Fruit fly (Drosophila melanogaster) whole organism, embryonic: ENCODE data around the gene Tbca.

Experiments used
- CG10147 ChIP-seq: fragments of 200-800 bp; sonication (Bioruptor generic); optimal IDR thresholded peaks from 2 replicates; lab custom pipeline; 2019; ENCODE audit warnings: missing biosample characterization, mild to moderate bottlenecking, missing genetic modification characterization, moderate library complexity
- CG10366 ChIP-seq: fragments of 200-800 bp; sonication (Bioruptor generic); IDR thresholded peaks from 2 replicates; pipeline ENCODE4 v1.3.6; 2022; ENCODE audit warnings: missing biosample characterization, missing genetic modification characterization
- CG10959 ChIP-seq: fragments of 200-800 bp; sonication (Bioruptor generic); IDR thresholded peaks from 2 replicates; pipeline ENCODE4 v1.3.6; 2022; ENCODE audit warnings: missing biosample characterization, missing genetic modification characterization
- CG11695 ChIP-seq: fragments of 200-800 bp; sonication (Bioruptor generic); IDR thresholded peaks from 3 replicates; pipeline ENCODE4 v1.3.6; 2022; ENCODE audit warnings: missing biosample characterization, missing genetic modification characterization
- CG12071 ChIP-seq: fragments of 200-800 bp; sonication (Bioruptor generic); optimal IDR thresholded peaks from 3 replicates; lab custom pipeline; 2018; ENCODE audit warnings: missing biosample characterization, mild to moderate bottlenecking, missing genetic modification characterization
- CG12391 ChIP-seq: fragments of 200-800 bp; sonication (Bioruptor generic); optimal IDR thresholded peaks from 3 replicates; lab custom pipeline; 2018; ENCODE audit warnings: missing biosample characterization, mild to moderate bottlenecking, missing genetic modification characterization, moderate library complexity
- CG15601 ChIP-seq: fragments of 200-800 bp; sonication (Bioruptor generic); optimal IDR thresholded peaks from 3 replicates; lab custom pipeline; 2019; ENCODE audit warnings: missing biosample characterization, mild to moderate bottlenecking, missing genetic modification characterization, moderate library complexity
- CG1647 ChIP-seq: fragments of 200-800 bp; sonication (Bioruptor generic); optimal IDR thresholded peaks from 3 replicates; lab custom pipeline; 2016; ENCODE audit warnings: missing biosample characterization, missing genetic modification characterization
- CG17186 ChIP-seq: fragments of 200-800 bp; sonication (Bioruptor generic); optimal IDR thresholded peaks from 3 replicates; lab custom pipeline; 2017; ENCODE audit warnings: missing biosample characterization, missing genetic modification reagents, missing genetic modification characterization
- CG17361 ChIP-seq: fragments of 200-800 bp; sonication (Bioruptor generic); IDR thresholded peaks from 3 replicates; pipeline ENCODE4 v1.3.6; 2022; ENCODE audit warnings: missing biosample characterization, missing genetic modification characterization
- CG17829 ChIP-seq: fragments of 200-800 bp; optimal IDR thresholded peaks from 2 replicates; lab custom pipeline; 2019; ENCODE audit warnings: missing biosample characterization, mild to moderate bottlenecking, missing genetic modification characterization, moderate library complexity
- CG2712 ChIP-seq: fragments of 200-800 bp; optimal IDR thresholded peaks from 3 replicates; lab custom pipeline; 2019; ENCODE audit warnings: missing biosample characterization, mild to moderate bottlenecking, missing genetic modification characterization, moderate library complexity
- CG31441 ChIP-seq: fragments of 200-800 bp; sonication (Bioruptor generic); IDR thresholded peaks from 2 replicates; pipeline ENCODE4 v1.3.6; 2022; ENCODE audit warnings: missing biosample characterization, missing genetic modification characterization
- CG3995 ChIP-seq: fragments of 200-800 bp; sonication (Bioruptor generic); optimal IDR thresholded peaks from 3 replicates; lab custom pipeline; 2016; ENCODE audit warnings: missing biosample characterization, missing genetic modification characterization
- CG4282 ChIP-seq: fragments of 200-800 bp; sonication (Bioruptor generic); optimal IDR thresholded peaks from 2 replicates; lab custom pipeline; 2016; ENCODE audit warnings: missing biosample characterization, missing genetic modification characterization
- CG43689 ChIP-seq: fragments of 200-800 bp; sonication (Bioruptor generic); IDR thresholded peaks from 2 replicates; pipeline ENCODE4 v1.3.6; 2022; ENCODE audit warnings: missing biosample characterization, missing genetic modification characterization
- CG4820 ChIP-seq: fragments of 200-800 bp; sonication (Bioruptor generic); optimal IDR thresholded peaks from 3 replicates; lab custom pipeline; 2016; ENCODE audit warnings: missing biosample characterization, missing genetic modification characterization
- CG7556 ChIP-seq: fragments of 200-800 bp; sonication (Bioruptor generic); optimal IDR thresholded peaks from 2 replicates; lab custom pipeline; 2017; ENCODE audit warnings: missing biosample characterization, mild to moderate bottlenecking, missing genetic modification characterization
- CG8765 ChIP-seq: fragments of 200-800 bp; sonication (Bioruptor generic); IDR thresholded peaks from 2 replicates; pipeline ENCODE4 v1.3.6; 2022; ENCODE audit warnings: missing biosample characterization, missing genetic modification characterization
- CG8944 ChIP-seq: fragments of 200-800 bp; sonication (Bioruptor generic); optimal IDR thresholded peaks from 3 replicates; lab custom pipeline; 2016; ENCODE audit warnings: missing biosample characterization, missing genetic modification characterization
- CG9215 ChIP-seq: fragments of 200-800 bp; sonication (Bioruptor generic); IDR thresholded peaks from 2 replicates; pipeline ENCODE4 v1.3.6; 2022; ENCODE audit warnings: missing biosample characterization, missing genetic modification characterization
- Dek ChIP-seq: fragments of 200-800 bp; sonication (Bioruptor generic); optimal IDR thresholded peaks from 3 replicates; lab custom pipeline; 2019; ENCODE audit warnings: missing biosample characterization, mild to moderate bottlenecking, missing genetic modification characterization, moderate library complexity
- Dfd ChIP-seq, 2 experiments: fragments of >200 bp; optimal IDR thresholded peaks; 2 replicates each; lab custom pipeline; 2017; ENCODE audit warnings: missing biosample characterization in 2 of 2, missing genetic modification characterization in 2 of 2
- Dip3 ChIP-seq: fragments of 200-800 bp; sonication (Bioruptor generic); optimal IDR thresholded peaks from 3 replicates; lab custom pipeline; 2016; ENCODE audit warnings: missing biosample characterization, missing genetic modification characterization
- Dll ChIP-seq: fragments of 200-800 bp; sonication (Bioruptor generic); IDR thresholded peaks from 4 replicates; pipeline ENCODE4 v1.3.6; 2022; ENCODE audit warnings: missing biosample characterization, missing genetic modification characterization; ENCODE audit not compliant: partially characterized antibody
- H15 ChIP-seq: fragments of 200-800 bp; sonication (Bioruptor generic); IDR thresholded peaks from 3 replicates; pipeline ENCODE4 v1.3.6; 2022; ENCODE audit warnings: missing biosample characterization, missing genetic modification characterization
- HLH3B ChIP-seq: fragments of 200-800 bp; sonication (Bioruptor generic); IDR thresholded peaks from 2 replicates; pipeline ENCODE4 v1.3.6; 2022; ENCODE audit warnings: missing biosample characterization, missing genetic modification characterization
- HLH4C ChIP-seq: fragments of 200-800 bp; sonication (Bioruptor generic); IDR thresholded peaks from 3 replicates; pipeline ENCODE4 v1.3.6; 2022; ENCODE audit warnings: missing biosample characterization, missing genetic modification characterization; ENCODE audit not compliant: partially characterized antibody
- Oli ChIP-seq: fragments of 200-800 bp; sonication (Bioruptor generic); optimal IDR thresholded peaks from 2 replicates; lab custom pipeline; 2018; ENCODE audit warnings: missing biosample characterization, mild to moderate bottlenecking, missing genetic modification characterization, moderate library complexity
- Tbp ChIP-seq: fragments of >200 bp; optimal IDR thresholded peaks from 2 replicates; lab custom pipeline; 2018; ENCODE audit warnings: missing biosample characterization, missing genetic modification characterization
- crol ChIP-seq: fragments of 200-800 bp; sonication (Bioruptor generic); IDR thresholded peaks from 2 replicates; pipeline ENCODE4 v1.3.6; 2022; ENCODE audit warnings: missing biosample characterization, missing genetic modification characterization
- dan ChIP-seq: fragments of 200-800 bp; sonication (Bioruptor generic); IDR thresholded peaks from 2 replicates; pipeline ENCODE4 v1.3.6; 2022; ENCODE audit warnings: missing biosample characterization, missing genetic modification characterization
- danr ChIP-seq: fragments of 200-800 bp; sonication (Bioruptor generic); IDR thresholded peaks from 2 replicates; pipeline ENCODE4 v1.3.6; 2022; ENCODE audit warnings: missing biosample characterization, missing genetic modification characterization
- ewg ChIP-seq: fragments of 200-800 bp; sonication (Bioruptor generic); optimal IDR thresholded peaks from 3 replicates; lab custom pipeline; 2017; ENCODE audit warnings: mild to moderate bottlenecking, missing biosample characterization, missing genetic modification reagents, missing genetic modification characterization
- eyg ChIP-seq: fragments of 200-800 bp; sonication (Bioruptor generic); optimal IDR thresholded peaks from 3 replicates; lab custom pipeline; 2016; ENCODE audit warnings: missing biosample characterization, missing genetic modification characterization
- fd3F ChIP-seq: fragments of 200-800 bp; sonication (Bioruptor generic); optimal IDR thresholded peaks from 2 replicates; lab custom pipeline; 2018; ENCODE audit warnings: missing biosample characterization, mild to moderate bottlenecking, missing genetic modification characterization, moderate library complexity
- fd64A ChIP-seq: fragments of 200-800 bp; sonication (Bioruptor generic); optimal IDR thresholded peaks from 3 replicates; lab custom pipeline; 2018; ENCODE audit warnings: missing biosample characterization, mild to moderate bottlenecking, missing genetic modification characterization
- fru ChIP-seq: fragments of >200 bp; optimal IDR thresholded peaks from 2 replicates; lab custom pipeline; 2017
- gcm ChIP-seq: fragments of 200-800 bp; sonication (Bioruptor generic); optimal IDR thresholded peaks from 2 replicates; lab custom pipeline; 2019; ENCODE audit warnings: missing biosample characterization, mild to moderate bottlenecking, missing genetic modification characterization, moderate library complexity
- gsb-n ChIP-seq: fragments of 200-800 bp; sonication (Bioruptor generic); optimal IDR thresholded peaks from 3 replicates; lab custom pipeline; 2018; ENCODE audit warnings: missing biosample characterization, mild to moderate bottlenecking, missing genetic modification characterization
- gt ChIP-seq: fragments of 200-800 bp; sonication (Bioruptor generic); IDR thresholded peaks from 2 replicates; pipeline ENCODE4 v1.3.6; 2022; ENCODE audit warnings: missing biosample characterization, missing genetic modification characterization
- luna ChIP-seq: fragments of 200-800 bp; sonication (Bioruptor generic); optimal IDR thresholded peaks from 2 replicates; lab custom pipeline; 2016; ENCODE audit warnings: missing biosample characterization, missing genetic modification characterization
- nerfin-1 ChIP-seq: fragments of 200-800 bp; sonication (Bioruptor generic); optimal IDR thresholded peaks from 3 replicates; lab custom pipeline; 2019; ENCODE audit warnings: missing biosample characterization, mild to moderate bottlenecking, missing genetic modification characterization, moderate library complexity
- nmo ChIP-seq: fragments of 200-800 bp; sonication (Bioruptor generic); optimal IDR thresholded peaks from 2 replicates; lab custom pipeline; 2018; ENCODE audit warnings: missing biosample characterization, mild to moderate bottlenecking, missing genetic modification characterization, moderate library complexity
- peb ChIP-seq: fragments of 200-800 bp; sonication (Bioruptor generic); IDR thresholded peaks from 2 replicates; pipeline ENCODE4 v1.3.6; 2022; ENCODE audit warnings: missing biosample characterization, missing genetic modification characterization
- run ChIP-seq: fragments of 200-800 bp; sonication (Bioruptor generic); optimal IDR thresholded peaks from 3 replicates; lab custom pipeline; 2018; ENCODE audit warnings: missing biosample characterization, mild to moderate bottlenecking, missing genetic modification characterization
- sim ChIP-seq: fragments of 200-800 bp; sonication (Bioruptor generic); IDR thresholded peaks from 2 replicates; pipeline ENCODE4 v1.3.6; 2022; ENCODE audit warnings: missing biosample characterization, missing genetic modification characterization
- sob ChIP-seq: fragments of 200-800 bp; sonication (Bioruptor generic); IDR thresholded peaks from 2 replicates; pipeline ENCODE4 v1.3.6; 2022; ENCODE audit warnings: missing biosample characterization, missing genetic modification characterization
- tap ChIP-seq: fragments of 200-800 bp; optimal IDR thresholded peaks from 3 replicates; lab custom pipeline; 2019; ENCODE audit warnings: missing biosample characterization, mild to moderate bottlenecking, missing genetic modification characterization, moderate library complexity
- vnd ChIP-seq: fragments of 200-800 bp; sonication (Bioruptor generic); IDR thresholded peaks from 3 replicates; pipeline ENCODE4 v1.3.6; 2022; ENCODE audit warnings: missing biosample characterization, missing genetic modification characterization; ENCODE audit not compliant: partially characterized antibody

The Tbca gene

DNA sequence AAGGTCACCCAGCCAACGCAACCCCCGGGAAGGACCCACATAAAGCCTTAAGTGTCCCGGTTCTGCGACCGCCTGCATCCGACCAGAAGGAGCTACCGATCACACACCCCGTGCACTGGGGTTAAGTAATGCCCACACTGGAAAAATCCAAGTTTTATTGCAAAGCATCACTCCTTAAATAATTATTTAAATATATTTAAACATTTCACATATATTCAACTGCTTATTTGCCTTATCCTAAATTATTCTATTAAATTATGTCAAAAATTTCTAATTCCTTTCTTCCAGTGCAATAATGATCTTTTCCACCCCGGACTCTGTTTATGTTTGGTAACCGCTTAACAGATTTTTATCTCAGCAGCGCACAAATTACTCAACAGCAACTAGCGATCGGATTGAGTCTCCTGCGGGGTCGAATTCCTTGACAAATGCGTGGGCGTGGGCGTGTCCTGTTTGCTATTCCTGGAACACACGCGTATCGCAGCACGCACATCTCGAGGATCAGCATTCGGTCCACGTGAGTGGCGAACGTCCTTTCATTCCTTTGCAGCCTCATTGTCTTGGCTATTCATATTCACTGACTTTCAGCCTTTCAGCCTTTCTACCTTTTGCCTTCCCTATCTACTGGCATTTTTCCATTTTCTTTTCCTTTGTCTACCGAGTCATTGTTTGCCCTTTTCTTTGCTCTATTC lies 38.6 kb upstream of the Tbca start (continued):
- TF ChIP-seq CG1647 (GFP tag; lab: Kevin White, UChicago) (no peak), crol (peak; percentile 32; the same call in 1 of the 2 replicates), nerfin-1 (tag; lab: Kevin White, UChicago) (peak; percentile 36), gcm (GFP tag; lab: Kevin White, UChicago) (peak; percentile 72), CG10959 (GFP tag; lab: Robert Waterston, UW) (peak; percentile 89), Dek (tag; lab: Kevin White, UChicago) (no peak), sim (GFP tag; lab: Robert Waterston, UW) (no peak), fd64A (GFP tag; lab: Kevin White, UChicago) (no peak), CG10366 (GFP tag; lab: Robert Waterston, UW) (peak; percentile 16; the same call in 1 of the 2 replicates), CG31441 (GFP tag; lab: Robert Waterston, UW) (peak; percentile 63), H15 (peak; percentile 18; the same call in 1 of the 3 replicates), HLH3B (GFP tag; lab: Robert Waterston, UW) (0 out of 2 replicates have a peak, but pooled peaks have one; percentile 16), CG17361 (GFP tag; lab: Robert Waterston, UW) (peak; percentile 45; the same call in 1 of the 3 replicates), luna (GFP tag; lab: Kevin White, UChicago) (no peak), CG12071 (GFP tag; lab: Kevin White, UChicago) (no peak), sob (GFP tag; lab: Robert Waterston, UW) (no peak), dan (GFP tag; lab: Robert Waterston, UW) (peak; percentile 71), CG4820 (GFP tag; lab: Kevin White, UChicago) (peak; percentile 42), vnd (GFP tag; lab: Robert Waterston, UW) (no peak), CG8944 (no peak), Tbp (GFP tag; lab: Kevin White, UChicago) (no peak), CG17829 (peak; percentile 79), peb (GFP tag; lab: Robert Waterston, UW) (peak; percentile 40; the same call in 1 of the 2 replicates), CG10147 (no peak), CG9215 (GFP tag; lab: Robert Waterston, UW) (no peak), CG12391 (peak; percentile 69), fd3F (no peak), gsb-n (tag; lab: Kevin White, UChicago) (peak; percentile 51), fru (lab: Kevin White, UChicago) (no peak), nmo (peak; percentile 61), Oli (peak; percentile 27), HLH4C (GFP tag; lab: Robert Waterston, UW) (no peak), CG4282 (GFP tag; lab: Kevin White, UChicago) (no peak), CG3995 (GFP tag; lab: Kevin White, UChicago) (no peak), run (no peak), CG15601 (tag; lab: Kevin White, UChicago) (peak; percentile 24), ewg (GFP tag; lab: Kevin White, UChicago) (no peak), gt (peak; percentile 38; the same call in 1 of the 2 replicates), Dfd (GFP tag; optimal IDR thresholded peaks at IDR 0.05; lab: Kevin White, UChicago) (no peak), CG43689 (no peak), CG17186 (no peak), Dip3 (GFP tag; lab: Kevin White, UChicago) (no peak), tap (peak; percentile 13), CG7556 (GFP tag; lab: Kevin White, UChicago) (peak; percentile 48), eyg (GFP tag; lab: Kevin White, UChicago) (no peak), CG8765 (peak; percentile 73; the same call in 1 of the 2 replicates), Dll (GFP tag; lab: Robert Waterston, UW) (no peak), danr (GFP tag; lab: Robert Waterston, UW) (no peak), CG11695 (GFP tag; lab: Robert Waterston, UW) (no peak), CG2712 (tag; lab: Kevin White, UChicago) (peak; percentile 88)
